Fruit fly (Drosophila melanogaster) whole organism, embryonic: ENCODE results near the gene amos.
A peak's percentile ranks its signal among the peaks of the same experiment; 100 is the strongest.

Source experiments
- CG11504 ChIP-seq: fragments of 200-800 bp; sonication (Bioruptor generic); optimal IDR thresholded peaks from 3 replicates; lab custom pipeline; 2019; ENCODE audit warnings: missing biosample characterization, mild to moderate bottlenecking, missing genetic modification characterization, moderate library complexity
- CG14050 ChIP-seq: fragments of 200-800 bp; sonication (Bioruptor generic); IDR thresholded peaks from 3 replicates; pipeline ENCODE4 v1.3.6; 2022; ENCODE audit warnings: missing biosample characterization, missing genetic modification characterization
- CG14667 ChIP-seq: fragments of 200-800 bp; sonication (Bioruptor generic); IDR thresholded peaks from 2 replicates; pipeline ENCODE4 v1.3.6; 2022; ENCODE audit warnings: missing biosample characterization, missing genetic modification characterization
- CG15479 ChIP-seq: fragments of 200-800 bp; sonication (Bioruptor generic); optimal IDR thresholded peaks from 3 replicates; lab custom pipeline; 2019; ENCODE audit warnings: missing biosample characterization, mild to moderate bottlenecking, missing genetic modification characterization, moderate library complexity
- CG17328 ChIP-seq: fragments of 200-800 bp; sonication (Bioruptor generic); IDR thresholded peaks from 2 replicates; pipeline ENCODE4 v1.3.6; 2022; ENCODE audit warnings: missing biosample characterization, missing genetic modification characterization
- CG17612 ChIP-seq: fragments of 200-800 bp; sonication (Bioruptor generic); IDR thresholded peaks from 2 replicates; pipeline ENCODE4 v1.3.6; 2022; ENCODE audit warnings: missing biosample characterization, missing genetic modification characterization
- CG18619 ChIP-seq: fragments of 200-800 bp; sonication (Bioruptor generic); optimal IDR thresholded peaks from 3 replicates; lab custom pipeline; 2017; ENCODE audit warnings: missing biosample characterization, mild to moderate bottlenecking, missing genetic modification characterization
- CG2202 ChIP-seq: fragments of 200-800 bp; sonication (Bioruptor generic); optimal IDR thresholded peaks from 2 replicates; lab custom pipeline; 2018; ENCODE audit warnings: missing biosample characterization, mild to moderate bottlenecking, missing genetic modification characterization
- CG2678 ChIP-seq: fragments of 200-800 bp; sonication (Bioruptor generic); optimal IDR thresholded peaks from 3 replicates; lab custom pipeline; 2019; ENCODE audit warnings: missing biosample characterization, mild to moderate bottlenecking, missing genetic modification characterization, moderate library complexity
- CG3407 ChIP-seq: fragments of 200-800 bp; sonication (Bioruptor generic); optimal IDR thresholded peaks from 2 replicates; lab custom pipeline; 2018; ENCODE audit warnings: missing biosample characterization, mild to moderate bottlenecking, missing genetic modification characterization
- CG3726 ChIP-seq: fragments of 200-800 bp; sonication (Bioruptor generic); IDR thresholded peaks from 3 replicates; pipeline ENCODE4, ENCODE4 v1.3.6; 2022; ENCODE audit warnings: missing biosample characterization, missing genetic modification characterization
- CG4360 ChIP-seq: fragments of 200-800 bp; sonication (Bioruptor generic); IDR thresholded peaks from 2 replicates; pipeline ENCODE4 v1.3.6; 2022; ENCODE audit warnings: missing biosample characterization, missing genetic modification characterization
- CG5180 ChIP-seq: fragments of 200-800 bp; sonication (Bioruptor generic); optimal IDR thresholded peaks from 3 replicates; lab custom pipeline; 2017; ENCODE audit warnings: missing biosample characterization, missing genetic modification characterization, mild to moderate bottlenecking, moderate library complexity, missing genetic modification reagents
- CG5953 ChIP-seq: fragments of 200-800 bp; sonication (Bioruptor generic); IDR thresholded peaks from 2 replicates; pipeline ENCODE4 v1.3.6; 2022; ENCODE audit warnings: missing biosample characterization, missing genetic modification characterization
- CG7745 ChIP-seq: fragments of 200-800 bp; sonication (Bioruptor generic); optimal IDR thresholded peaks from 2 replicates; lab custom pipeline; 2018; ENCODE audit warnings: missing biosample characterization, mild to moderate bottlenecking, missing genetic modification characterization, moderate library complexity
- CG8944 ChIP-seq: fragments of 200-800 bp; sonication (Bioruptor generic); optimal IDR thresholded peaks from 3 replicates; lab custom pipeline; 2016; ENCODE audit warnings: missing biosample characterization, missing genetic modification characterization
- CG9609 ChIP-seq: fragments of 200-800 bp; sonication (Bioruptor generic); optimal IDR thresholded peaks from 3 replicates; lab custom pipeline; 2016; ENCODE audit warnings: missing biosample characterization, missing genetic modification characterization
- Camta ChIP-seq: fragments of 200-800 bp; sonication (Bioruptor generic); optimal IDR thresholded peaks from 2 replicates; lab custom pipeline; 2016; ENCODE audit warnings: missing biosample characterization, missing genetic modification characterization
- Dip3 ChIP-seq: fragments of 200-800 bp; sonication (Bioruptor generic); optimal IDR thresholded peaks from 3 replicates; lab custom pipeline; 2016; ENCODE audit warnings: missing biosample characterization, missing genetic modification characterization
- Dp ChIP-seq: fragments of 200-800 bp; sonication (Bioruptor generic); optimal IDR thresholded peaks from 2 replicates; lab custom pipeline; 2018; ENCODE audit warnings: missing biosample characterization, mild to moderate bottlenecking, missing genetic modification characterization, moderate library complexity
- Fer1 ChIP-seq: fragments of 200-800 bp; sonication (Bioruptor generic); optimal IDR thresholded peaks from 2 replicates; lab custom pipeline; 2017; ENCODE audit warnings: missing biosample characterization, mild to moderate bottlenecking, missing genetic modification characterization
- Fer2 ChIP-seq: fragments of 200-800 bp; sonication (Bioruptor generic); optimal IDR thresholded peaks from 2 replicates; lab custom pipeline; 2018; ENCODE audit warnings: missing biosample characterization, mild to moderate bottlenecking, missing genetic modification characterization, moderate library complexity
- HLH4C ChIP-seq: fragments of 200-800 bp; sonication (Bioruptor generic); IDR thresholded peaks from 3 replicates; pipeline ENCODE4 v1.3.6; 2022; ENCODE audit warnings: missing biosample characterization, missing genetic modification characterization; ENCODE audit not compliant: partially characterized antibody
- Jarid2 ChIP-seq: fragments of 200-800 bp; sonication (Bioruptor generic); optimal IDR thresholded peaks from 3 replicates; lab custom pipeline; 2017; ENCODE audit warnings: mild to moderate bottlenecking, missing biosample characterization, missing genetic modification reagents, missing genetic modification characterization
- NFAT ChIP-seq: fragments of 200-800 bp; sonication (Bioruptor generic); IDR thresholded peaks from 2 replicates; pipeline ENCODE4 v1.3.6; 2022; ENCODE audit warnings: missing biosample characterization, missing genetic modification characterization
- Nf-YA ChIP-seq: fragments of 200-800 bp; sonication (Bioruptor generic); IDR thresholded peaks from 2 replicates; pipeline ENCODE4 v1.3.6; 2022; ENCODE audit warnings: missing biosample characterization, missing genetic modification characterization
- NfI ChIP-seq: fragments of 200-800 bp; sonication (Bioruptor generic); optimal IDR thresholded peaks from 3 replicates; lab custom pipeline; 2018; ENCODE audit warnings: missing biosample characterization, mild to moderate bottlenecking, missing genetic modification characterization, moderate library complexity
- PHDP ChIP-seq: fragments of 200-800 bp; sonication (Bioruptor generic); optimal IDR thresholded peaks from 3 replicates; lab custom pipeline; 2018; ENCODE audit warnings: missing biosample characterization, mild to moderate bottlenecking, missing genetic modification characterization, moderate library complexity
- Taf1 ChIP-seq: fragments of 200-800 bp; sonication (Bioruptor generic); IDR thresholded peaks from 2 replicates; pipeline ENCODE4 v1.3.6; 2022; ENCODE audit warnings: missing biosample characterization, missing genetic modification characterization
- ac ChIP-seq: fragments of 200-800 bp; sonication (Bioruptor generic); optimal IDR thresholded peaks from 3 replicates; lab custom pipeline; 2017; ENCODE audit warnings: missing biosample characterization, mild to moderate bottlenecking, missing genetic modification characterization
- caup ChIP-seq: fragments of 200-800 bp; sonication (Bioruptor generic); optimal IDR thresholded peaks from 3 replicates; lab custom pipeline; 2017; ENCODE audit warnings: missing biosample characterization, mild to moderate bottlenecking, missing genetic modification characterization, moderate library complexity; ENCODE audit not compliant: severe bottlenecking
- chinmo ChIP-seq: fragments of 200-800 bp; sonication (Bioruptor generic); IDR thresholded peaks from 4 replicates; pipeline ENCODE4 v1.3.6; 2022; ENCODE audit warnings: missing biosample characterization, missing genetic modification characterization; ENCODE audit not compliant: partially characterized antibody
- ewg ChIP-seq: fragments of 200-800 bp; sonication (Bioruptor generic); optimal IDR thresholded peaks from 3 replicates; lab custom pipeline; 2017; ENCODE audit warnings: mild to moderate bottlenecking, missing biosample characterization, missing genetic modification reagents, missing genetic modification characterization
- gfzf ChIP-seq: fragments of 200-800 bp; sonication (Bioruptor generic); optimal IDR thresholded peaks from 2 replicates; lab custom pipeline; 2016; ENCODE audit warnings: missing biosample characterization, mild to moderate bottlenecking, missing genetic modification characterization, moderate library complexity
- grn ChIP-seq: fragments of 200-800 bp; sonication (Bioruptor generic); optimal IDR thresholded peaks from 3 replicates; lab custom pipeline; 2017; ENCODE audit warnings: missing biosample characterization, missing genetic modification characterization
- ham ChIP-seq: fragments of 200-800 bp; sonication (Bioruptor generic); IDR thresholded peaks from 2 replicates; pipeline ENCODE4 v1.3.6; 2022; ENCODE audit warnings: missing biosample characterization, missing genetic modification characterization
- kah ChIP-seq: fragments of 200-800 bp; sonication (Bioruptor generic); optimal IDR thresholded peaks from 2 replicates; lab custom pipeline; 2018; ENCODE audit warnings: missing biosample characterization, mild to moderate bottlenecking, missing genetic modification characterization
- lola ChIP-seq, 3 experiments: fragments of >200 bp in 2 of 3; fragments of 200-800 bp in 1 of 3; sonication (Bioruptor generic) in 1 of 3; optimal IDR thresholded peaks; 2 replicates each; lab custom pipeline; 2017 to 2019; ENCODE audit warnings: missing biosample characterization in 3 of 3, missing genetic modification characterization in 3 of 3, mild to moderate bottlenecking in 1 of 3, moderate library complexity in 1 of 3
- mam ChIP-seq: fragments of 200-800 bp; sonication (Bioruptor generic); optimal IDR thresholded peaks from 3 replicates; lab custom pipeline; 2016; ENCODE audit warnings: missing biosample characterization, missing genetic modification characterization
- pho ChIP-seq: fragments of 200-800 bp; sonication (Bioruptor generic); optimal IDR thresholded peaks from 2 replicates; lab custom pipeline; 2016; ENCODE audit warnings: missing biosample characterization, missing genetic modification characterization
- prd ChIP-seq, 3 experiments: fragments of >200 bp in 2 of 3; fragments of 200-800 bp in 1 of 3; sonication (Bioruptor generic) in 1 of 3; optimal IDR thresholded peaks in 2 of 3; IDR thresholded peaks in 1 of 3; 2 replicates in 2 of 3; 3 replicates in 1 of 3; pipeline versions ENCODE4 v1.3.6 to Lab custom; 2017 to 2022; ENCODE audit warnings: missing biosample characterization in 1 of 3, missing genetic modification characterization in 1 of 3
- schlank ChIP-seq: fragments of 200-800 bp; sonication (Bioruptor generic); optimal IDR thresholded peaks from 2 replicates; lab custom pipeline; 2018; ENCODE audit warnings: missing biosample characterization, mild to moderate bottlenecking, missing genetic modification characterization
- sens ChIP-seq: fragments of 200-800 bp; sonication (Bioruptor generic); peaks from one replicate; lab custom pipeline; 2016; ENCODE audit warnings: missing biosample characterization, missing genetic modification characterization
- sim ChIP-seq: fragments of 200-800 bp; sonication (Bioruptor generic); IDR thresholded peaks from 2 replicates; pipeline ENCODE4 v1.3.6; 2022; ENCODE audit warnings: missing biosample characterization, missing genetic modification characterization
- sna ChIP-seq: fragments of 200-800 bp; sonication (Bioruptor generic); IDR thresholded peaks from 2 replicates; pipeline ENCODE4 v1.3.6; 2022; ENCODE audit warnings: missing biosample characterization, missing genetic modification characterization; ENCODE audit not compliant: partially characterized antibody
- trh ChIP-seq: fragments of 200-800 bp; sonication (Bioruptor generic); optimal IDR thresholded peaks from 2 replicates; lab custom pipeline; 2016; ENCODE audit warnings: missing biosample characterization, missing genetic modification characterization
- tup ChIP-seq: fragments of 200-800 bp; sonication (Bioruptor generic); optimal IDR thresholded peaks from 2 replicates; lab custom pipeline; 2016; ENCODE audit warnings: missing biosample characterization, mild to moderate bottlenecking, missing genetic modification characterization, moderate library complexity
- tx ChIP-seq: fragments of 200-800 bp; sonication (Bioruptor generic); optimal IDR thresholded peaks from 2 replicates; lab custom pipeline; 2016; ENCODE audit warnings: missing biosample characterization, missing genetic modification characterization

Gene amos

DNA sequence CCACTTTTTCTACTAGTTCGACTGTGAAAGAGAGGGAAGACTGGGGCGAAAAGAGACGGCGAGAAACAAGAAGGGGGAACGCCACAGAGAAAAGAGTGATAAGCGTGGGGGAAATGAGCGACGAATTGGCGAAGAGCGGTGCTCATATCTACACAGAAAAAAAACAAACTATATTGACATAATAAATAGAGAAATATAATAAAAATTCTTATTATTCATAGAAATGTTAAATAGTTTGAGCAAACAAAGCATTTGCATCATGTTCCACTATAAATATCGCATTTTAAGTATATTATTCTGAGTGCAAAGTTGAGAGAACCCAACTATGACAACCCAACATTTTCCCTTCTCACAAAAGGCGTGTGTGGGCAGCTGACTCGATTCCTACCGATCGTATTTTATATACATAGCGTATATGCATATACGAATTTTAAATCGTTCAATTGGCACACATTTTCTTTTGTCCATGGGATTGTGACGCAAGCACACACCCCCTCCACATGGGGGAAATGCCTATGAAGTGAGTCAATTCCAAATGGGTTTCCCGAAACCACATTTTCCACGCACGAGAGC, 38.7 kb downstream of the amos start (continued):
- TF ChIP-seq schlank (tag; lab: Kevin White, UChicago) (peak; percentile 38), Dip3 (GFP tag; lab: Kevin White, UChicago) (peak; percentile 32), CG14667 (GFP tag; lab: Robert Waterston, UW) (no peak), CG15479 (GFP tag; lab: Kevin White, UChicago) (no peak), NfI (GFP tag; lab: Kevin White, UChicago) (peak; percentile 47), pho (peak; percentile 21), CG14050 (GFP tag; lab: Robert Waterston, UW) (peak; percentile 76), PHDP (tag; lab: Kevin White, UChicago) (peak; percentile 84), Fer1 (GFP tag; lab: Kevin White, UChicago) (peak; percentile 83), Nf-YA (GFP tag; lab: Robert Waterston, UW) (peak; percentile 76; the same call in 1 of the 2 replicates), CG17612 (GFP tag; lab: Robert Waterston, UW) (peak; percentile 46; the same call in 1 of the 2 replicates), Fer2 (tag; lab: Kevin White, UChicago) (no peak), CG11504 (tag; lab: Kevin White, UChicago) (peak; percentile 82), ac (GFP tag; lab: Kevin White, UChicago) (no peak), tx (GFP tag; lab: Kevin White, UChicago) (peak; percentile 31), sna (GFP tag; lab: Robert Waterston, UW) (no peak), Taf1 (GFP tag; lab: Robert Waterston, UW) (peak; percentile 78), CG17328 (GFP tag; lab: Robert Waterston, UW) (peak; percentile 82), Jarid2 (GFP tag; lab: Kevin White, UChicago) (peak; percentile 32), lola (GFP tag; optimal IDR thresholded peaks at IDR 0.05; lab: Kevin White, UChicago) (no peak), HLH4C (GFP tag; lab: Robert Waterston, UW) (no peak), ham (peak; percentile 36; the same call in 1 of the 2 replicates), chinmo (GFP tag; lab: Robert Waterston, UW) (0 out of 4 replicates have a peak, but pooled peaks have one; percentile 36), CG3407 (GFP tag; lab: Kevin White, UChicago) (peak; percentile 50), sens (GFP tag; lab: Kevin White, UChicago) (peak; percentile 87), grn (GFP tag; lab: Kevin White, UChicago) (no peak), gfzf (GFP tag; lab: Kevin White, UChicago) (no peak), CG18619 (GFP tag; lab: Kevin White, UChicago) (peak; percentile 64), CG5180 (GFP tag; lab: Kevin White, UChicago) (peak; percentile 54), sim (GFP tag; lab: Robert Waterston, UW) (no peak), trh (GFP tag; lab: Kevin White, UChicago) (no peak), tup (GFP tag; lab: Kevin White, UChicago) (peak; percentile 44), Camta (GFP tag; lab: Kevin White, UChicago) (peak; percentile 18), CG2202 (peak; percentile 6), CG2678 (peak; percentile 87), NFAT (no peak), CG9609 (GFP tag; lab: Kevin White, UChicago) (no peak), CG8944 (no peak), ewg (peak; percentile 38), kah (GFP tag; lab: Kevin White, UChicago) (peak; percentile 3), CG4360 (GFP tag; lab: Robert Waterston, UW) (no peak), prd (optimal IDR thresholded peaks at IDR 0.05; lab: Kevin White, UChicago) (no peak), prd (GFP tag; IDR thresholded peaks at IDR 0.05; lab: Robert Waterston, UW) (peak; percentile 75), mam (GFP tag; lab: Kevin White, UChicago) (peak; percentile 47), caup (GFP tag; lab: Kevin White, UChicago) (peak; percentile 78), CG5953 (GFP tag; lab: Robert Waterston, UW) (peak; percentile 60), Dp (GFP tag; lab: Kevin White, UChicago) (no peak), CG3726 (GFP tag; lab: Robert Waterston, UW) (peak; percentile 40; the same call in 1 of the 3 replicates), CG7745 (no peak)
